Worm (Caenorhabditis elegans) whole organism, young adult: ENCODE results near the gene fbxb-24.
A peak's percentile ranks its signal among the peaks of the same experiment; 100 is the strongest.

Experiments used
- B0019.2 ChIP-seq: fragments of 200-800 bp; sonication (Bioruptor generic); conservative IDR thresholded peaks from 2 replicates; pipeline ENCODE4 v1.3.6; 2022; ENCODE audit warnings: missing genetic modification reagents, missing genetic modification characterization, missing compliant biosample characterization
- C06A6.2 ChIP-seq: fragments of 200-800 bp; sonication (Bioruptor generic); conservative IDR thresholded peaks from 2 replicates; pipeline ENCODE4 v1.3.6; 2022; ENCODE audit warnings: missing genetic modification characterization, missing compliant biosample characterization
- F33H1.4 ChIP-seq: fragments of 200-800 bp; sonication (Bioruptor generic); IDR thresholded peaks from 2 replicates; pipeline ENCODE4 v1.3.6; 2022; ENCODE audit warnings: missing genetic modification reagents, missing genetic modification characterization, missing compliant biosample characterization
- F52B5.7 ChIP-seq: sonication (generic microtip); optimal IDR thresholded peaks from 2 replicates; lab custom pipeline; 2016; ENCODE audit warnings: mild to moderate bottlenecking, missing genetic modification characterization, missing compliant biosample characterization
- Y53F4B.3 ChIP-seq: fragments of 200-800 bp; sonication (Bioruptor generic); IDR thresholded peaks from 2 replicates; pipeline ENCODE4 v1.3.6; 2022; ENCODE audit warnings: missing genetic modification reagents, missing genetic modification characterization, missing compliant biosample characterization
- Y53G8AR.9 ChIP-seq: fragments of 200-800 bp; sonication (Bioruptor generic); conservative IDR thresholded peaks from 2 replicates; pipeline ENCODE4 v1.3.6; 2022; ENCODE audit warnings: missing genetic modification reagents, missing genetic modification characterization, missing compliant biosample characterization
- Y79H2A.3 ChIP-seq: fragments of 200-800 bp; sonication (Bioruptor generic); conservative IDR thresholded peaks from 2 replicates; pipeline ENCODE4 v1.3.6; 2022; ENCODE audit warnings: missing genetic modification reagents, missing genetic modification characterization, missing compliant biosample characterization
- Y95B8A.8 ChIP-seq: fragments of 200-800 bp; sonication (Bioruptor generic); IDR thresholded peaks from 2 replicates; pipeline ENCODE4 v1.3.6; 2022; ENCODE audit warnings: missing genetic modification reagents, missing genetic modification characterization, missing compliant biosample characterization
- ZK185.1 ChIP-seq: sonication (generic microtip); optimal IDR thresholded peaks from 2 replicates; lab custom pipeline; 2016; ENCODE audit warnings: mild to moderate bottlenecking, missing genetic modification characterization, missing compliant biosample characterization; ENCODE audit not compliant: poor library complexity, severe bottlenecking
- ama-1 ChIP-seq, 3 experiments: fragments of 150-350 bp in 1 of 3; sonication (generic microtip) in 2 of 3; optimal IDR thresholded peaks; 2 replicates each; lab custom pipeline; 2014 to 2018; ENCODE audit warnings: missing biosample characterization in 2 of 3, missing genetic modification characterization in 2 of 3, missing genetic modification reagents in 2 of 3
- aptf-2 ChIP-seq: fragments of 200-800 bp; sonication (Bioruptor generic); conservative IDR thresholded peaks from 2 replicates; pipeline ENCODE4 v1.3.6; 2022; ENCODE audit warnings: missing genetic modification reagents, missing genetic modification characterization, missing compliant biosample characterization
- attf-5 ChIP-seq: fragments of 200-800 bp; sonication (Bioruptor generic); optimal IDR thresholded peaks from 2 replicates; lab custom pipeline; 2018; ENCODE audit warnings: mild to moderate bottlenecking, missing genetic modification characterization, missing compliant biosample characterization
- cebp-1 ChIP-seq, 2 experiments: fragments of 200-800 bp in 1 of 2; sonication (Bioruptor generic) in 1 of 2; sonication (generic microtip) in 1 of 2; IDR thresholded peaks in 1 of 2; optimal IDR thresholded peaks in 1 of 2; 2 replicates each; pipeline versions ENCODE4 v1.3.6 to Lab custom; 2017 to 2022; ENCODE audit warnings: missing compliant biosample characterization in 2 of 2, missing genetic modification characterization in 2 of 2, mild to moderate bottlenecking in 1 of 2, missing genetic modification reagents in 1 of 2, moderate library complexity in 1 of 2
- ceh-40 ChIP-seq: fragments of 200-800 bp; sonication (Bioruptor generic); IDR thresholded peaks from 2 replicates; pipeline ENCODE4 v1.3.6; 2022; ENCODE audit warnings: missing genetic modification characterization, missing compliant biosample characterization
- dox-1 ChIP-seq: fragments of 200-800 bp; sonication (Bioruptor generic); IDR thresholded peaks from 2 replicates; pipeline ENCODE4 v1.3.6; 2022; ENCODE audit warnings: missing genetic modification reagents, missing genetic modification characterization, missing compliant biosample characterization
- efl-1 ChIP-seq: fragments of 150-350 bp; optimal IDR thresholded peaks from 2 replicates; lab custom pipeline; 2014; ENCODE audit warnings: missing biosample characterization, missing genetic modification reagents, missing genetic modification characterization
- egrh-3 ChIP-seq: fragments of 200-800 bp; sonication (Bioruptor generic); IDR thresholded peaks from 2 replicates; pipeline ENCODE4 v1.3.6; 2022; ENCODE audit warnings: missing genetic modification reagents, missing genetic modification characterization, missing compliant biosample characterization
- hlh-12 ChIP-seq: sonication (generic microtip); optimal IDR thresholded peaks from 2 replicates; lab custom pipeline; 2016; ENCODE audit warnings: missing genetic modification characterization, missing compliant biosample characterization
- hmg-1.2 ChIP-seq: fragments of 200-800 bp; sonication (Bioruptor generic); IDR thresholded peaks from 2 replicates; pipeline ENCODE4 v1.3.6; 2022; ENCODE audit warnings: missing genetic modification reagents, missing genetic modification characterization, missing compliant biosample characterization
- let-526 ChIP-seq: fragments of 200-800 bp; sonication (Bioruptor generic); IDR thresholded peaks from 2 replicates; pipeline ENCODE4 v1.3.6; 2022; ENCODE audit warnings: missing genetic modification reagents, missing genetic modification characterization, missing compliant biosample characterization
- let-607 ChIP-seq, 2 experiments: fragments of 200-800 bp in 1 of 2; sonication (Bioruptor generic) in 1 of 2; sonication (generic microtip) in 1 of 2; optimal IDR thresholded peaks; 2 replicates each; lab custom pipeline; 2016 to 2018; ENCODE audit warnings: mild to moderate bottlenecking in 2 of 2, missing compliant biosample characterization in 2 of 2, missing genetic modification characterization in 2 of 2, moderate library complexity in 2 of 2, missing genotype in 1 of 2
- lin-35 ChIP-seq, 3 experiments: fragments of 150-350 bp in 2 of 3; sonication (generic microtip) in 1 of 3; optimal IDR thresholded peaks; 2 replicates each; lab custom pipeline; 2014 to 2018; ENCODE audit warnings: missing biosample characterization in 3 of 3, missing genetic modification characterization in 3 of 3, missing genetic modification reagents in 3 of 3
- lin-54 ChIP-seq: fragments of 200-800 bp; sonication (Bioruptor generic); optimal IDR thresholded peaks from 2 replicates; lab custom pipeline; 2018; ENCODE audit warnings: mild to moderate bottlenecking, missing genetic modification characterization, missing compliant biosample characterization
- lsy-27 ChIP-seq: sonication (generic microtip); optimal IDR thresholded peaks from 2 replicates; lab custom pipeline; 2017; ENCODE audit warnings: missing genetic modification characterization, mild to moderate bottlenecking, missing compliant biosample characterization, antibody characterized with exemption, missing genotype, borderline replicate concordance; ENCODE audit not compliant: insufficient read depth
- madf-6 ChIP-seq: fragments of 200-800 bp; sonication (Bioruptor generic); IDR thresholded peaks from 2 replicates; pipeline ENCODE4 v1.3.6; 2022; ENCODE audit warnings: missing genetic modification reagents, missing genetic modification characterization, missing compliant biosample characterization
- mes-4 ChIP-seq: sonication (generic microtip); optimal IDR thresholded peaks from 2 replicates; lab custom pipeline; 2016; ENCODE audit warnings: missing genotype, missing genetic modification characterization, missing compliant biosample characterization
- pbrm-1 ChIP-seq: fragments of 200-800 bp; sonication (Bioruptor generic); IDR thresholded peaks from 2 replicates; pipeline ENCODE4 v1.3.6; 2022; ENCODE audit warnings: missing genetic modification reagents, missing genetic modification characterization, missing compliant biosample characterization
- sdz-38 ChIP-seq: sonication (generic microtip); optimal IDR thresholded peaks from 2 replicates; lab custom pipeline; 2016; ENCODE audit warnings: missing genotype, missing genetic modification characterization, missing compliant biosample characterization
- snpc-3.4 ChIP-seq: sonication (generic microtip); optimal IDR thresholded peaks from 2 replicates; lab custom pipeline; 2017; ENCODE audit warnings: missing genetic modification characterization, mild to moderate bottlenecking, missing compliant biosample characterization, antibody characterized with exemption, moderate library complexity, missing genotype, missing genetic modification reagents
- tbp1 ChIP-seq: fragments of 200-800 bp; sonication (Bioruptor generic); optimal IDR thresholded peaks from 2 replicates; lab custom pipeline; 2018; ENCODE audit warnings: mild to moderate bottlenecking, missing genetic modification characterization, missing compliant biosample characterization
- tbx-9 ChIP-seq: sonication (generic microtip); optimal IDR thresholded peaks from 2 replicates; lab custom pipeline; 2016; ENCODE audit warnings: borderline replicate concordance, missing genetic modification characterization, inconsistent platforms, missing compliant biosample characterization
- zfh-2 ChIP-seq: fragments of 200-800 bp; sonication (Bioruptor generic); conservative IDR thresholded peaks from 2 replicates; pipeline ENCODE4 v1.3.6; 2022; ENCODE audit warnings: missing genetic modification reagents, missing genetic modification characterization, missing compliant biosample characterization
- zim-3 ChIP-seq: sonication (generic microtip); optimal IDR thresholded peaks from 2 replicates; lab custom pipeline; 2017; ENCODE audit warnings: mild to moderate bottlenecking, missing genetic modification characterization, moderate library complexity, missing compliant biosample characterization
- ztf-3 ChIP-seq: fragments of 200-800 bp; sonication (Bioruptor generic); optimal IDR thresholded peaks from 2 replicates; lab custom pipeline; 2018; ENCODE audit warnings: mild to moderate bottlenecking, missing genetic modification characterization, missing compliant biosample characterization

fbxb-24 gene

DNA sequence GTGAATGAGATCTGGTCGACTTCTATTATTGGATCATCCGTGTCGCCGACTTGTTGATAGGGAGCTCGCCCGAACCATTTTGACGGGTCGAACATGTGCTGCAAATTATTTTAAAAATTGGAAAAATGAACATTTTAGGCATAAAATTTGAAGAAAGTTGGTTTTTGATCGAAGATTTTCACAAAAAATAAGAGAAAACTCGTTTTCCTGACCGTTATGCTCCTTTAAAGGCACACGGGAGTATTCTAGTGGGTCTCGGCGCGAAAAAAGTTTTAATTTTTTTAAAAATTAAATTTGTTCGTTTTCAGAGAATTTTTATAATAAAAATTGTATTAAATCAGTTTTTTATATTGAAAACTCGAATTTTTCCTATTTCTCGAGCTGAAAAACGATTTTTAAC lies 5.5 kb downstream of the fbxb-24 start, which contains the start of gene Y56A3A.16 (continued):
- no peak for TF ChIP-seq tbp1 (GFP tag; lab: Kevin White, UChicago)
- TF ChIP-seq C06A6.2 (GFP tag; lab: Robert Waterston, UW), result no peak
- no peak for TF ChIP-seq efl-1 (GFP tag; lab: Kevin White, UChicago)
- TF ChIP-seq aptf-2 (GFP tag; lab: Robert Waterston, UW), result no peak
- no peak for TF ChIP-seq ZK185.1
- TF ChIP-seq zim-3, result no peak

DNA sequence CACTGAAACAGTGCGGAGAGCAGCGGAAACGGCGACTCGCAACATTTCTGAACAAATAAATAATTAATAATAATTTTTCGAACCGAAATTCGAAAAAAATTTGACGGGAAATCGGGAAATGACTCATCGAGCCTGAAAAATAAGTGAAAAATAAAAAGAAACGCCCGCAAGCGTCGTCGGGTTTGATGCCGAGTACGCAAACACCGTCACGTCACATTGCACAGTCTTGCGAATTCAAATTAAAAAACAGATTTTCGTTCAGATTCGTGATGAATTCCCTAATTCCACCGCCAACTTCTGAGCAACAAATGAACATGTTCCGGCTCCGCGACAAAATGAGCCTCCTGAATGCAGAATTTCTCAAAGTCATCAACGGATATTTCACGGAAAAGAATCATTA lies 6.9 kb downstream of the fbxb-24 start, which contains the start of the genes ndab-1 and npp-16:
Gene ndab-1, minus strand, starts transcription at position 47 of the 400 bp plus-strand sequence.
Gene npp-16, plus strand, starts transcription at position 263 of the 400 bp plus-strand sequence.
- TF ChIP-seq dox-1 (GFP tag; lab: Robert Waterston, UW), result no peak
- peak; percentile 6 for TF ChIP-seq snpc-3.4 (tag; lab: Kevin White, UChicago)
- TF ChIP-seq Y53G8AR.9 (GFP tag; lab: Robert Waterston, UW), result no peak
- TF ChIP-seq pbrm-1 (GFP tag; lab: Robert Waterston, UW), result no peak
- peak in 1 of 2 experiments; percentile 17 for TF ChIP-seq let-607 (tag; optimal IDR thresholded peaks at IDR 0.05; lab: Kevin White, UChicago)
- TF ChIP-seq F52B5.7 (tag; lab: Kevin White, UChicago), result no peak
- TF ChIP-seq sdz-38 (tag; lab: Kevin White, UChicago), result no peak
- no peak for TF ChIP-seq hlh-12 (tag; lab: Kevin White, UChicago)
- TF ChIP-seq hmg-1.2 (GFP tag; lab: Robert Waterston, UW), result 0 out of 2 replicates have a peak, but pooled peaks have one; percentile 3
- peak; percentile 2 for TF ChIP-seq attf-5 (GFP tag; lab: Kevin White, UChicago)
- TF ChIP-seq lin-54 (GFP tag; lab: Kevin White, UChicago), result peak; percentile 45
- no peak for TF ChIP-seq lin-35 (GFP tag; optimal IDR thresholded peaks at IDR 0.05; lab: Kevin White, UChicago)
- TF ChIP-seq F33H1.4 (GFP tag; lab: Robert Waterston, UW), result peak; percentile 40; the same call in 1 of the 2 replicates
- no peak for TF ChIP-seq cebp-1 (GFP tag; IDR thresholded peaks at IDR 0.05; lab: Robert Waterston, UW)
- peak; percentile 34 for TF ChIP-seq cebp-1 (tag; optimal IDR thresholded peaks at IDR 0.05; lab: Kevin White, UChicago)
- TF ChIP-seq madf-6 (GFP tag; lab: Robert Waterston, UW), result peak; percentile 48; the same call in 1 of the 2 replicates
- TF ChIP-seq B0019.2, result no peak

DNA sequence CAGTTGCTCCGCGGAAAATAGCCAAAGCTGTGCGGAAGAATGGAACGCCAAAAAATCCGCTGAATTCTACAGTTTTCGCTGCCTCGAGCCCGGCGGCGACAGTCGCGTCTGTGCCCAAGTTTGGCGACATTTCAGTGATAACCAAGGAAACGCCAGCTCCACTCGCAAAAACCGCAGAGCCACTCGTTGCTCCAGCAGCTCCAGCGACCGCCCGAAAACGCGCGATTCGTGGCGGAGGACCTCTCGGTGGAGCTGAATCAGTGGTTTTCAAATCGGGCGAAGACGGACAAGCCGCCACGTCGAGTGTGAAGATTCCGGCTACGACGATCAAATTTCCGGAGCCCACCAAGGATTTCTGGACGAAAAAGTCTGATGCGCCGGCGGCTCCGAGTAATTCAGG lies 7.5 kb downstream of the fbxb-24 start:
- TF ChIP-seq ceh-40 (GFP tag; lab: Robert Waterston, UW), result no peak
- peak; percentile 12; the same call in 1 of the 2 replicates for TF ChIP-seq dox-1 (GFP tag; lab: Robert Waterston, UW)
- TF ChIP-seq ZK185.1, result no peak
- TF ChIP-seq zfh-2 (GFP tag; lab: Robert Waterston, UW), result peak; percentile 79
- peak; percentile 69; the same call in 1 of the 2 replicates for TF ChIP-seq egrh-3 (GFP tag; lab: Robert Waterston, UW)
- TF ChIP-seq, all 124 proteins: peak for 3

DNA sequence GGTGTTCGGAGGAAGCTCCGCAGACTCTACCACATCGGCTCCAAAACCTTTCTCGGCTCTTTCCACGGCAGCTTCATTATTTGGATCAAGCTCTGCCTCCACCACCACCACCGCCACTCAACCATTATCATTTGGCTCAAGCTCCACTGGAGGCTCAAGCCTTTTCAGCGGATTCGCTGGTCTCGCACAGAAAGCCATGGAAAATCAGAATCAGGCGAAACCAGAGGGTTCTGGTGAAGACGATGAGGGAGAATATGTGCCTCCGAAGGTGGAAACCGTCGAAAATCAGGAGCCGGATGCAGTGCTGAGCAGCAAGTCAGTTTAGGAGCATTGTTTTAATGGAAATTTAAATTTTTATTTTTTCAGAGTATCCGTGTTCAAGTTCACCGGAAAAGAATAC lies 8.3 kb downstream of the fbxb-24 start:
- TF ChIP-seq lsy-27 (tag; lab: Kevin White, UChicago) (no peak), aptf-2 (GFP tag; lab: Robert Waterston, UW) (no peak), let-607 (tag; optimal IDR thresholded peaks at IDR 0.05; lab: Kevin White, UChicago) (no peak), Y95B8A.8 (no peak), ama-1 (optimal IDR thresholded peaks at IDR 0.05; lab: Kevin White, UChicago) (no peak), ama-1 (GFP tag; optimal IDR thresholded peaks at IDR 0.05; lab: Kevin White, UChicago) (no peak), ztf-3 (no peak), Y79H2A.3 (GFP tag; lab: Robert Waterston, UW) (no peak), ceh-40 (GFP tag; lab: Robert Waterston, UW) (no peak), mes-4 (tag; lab: Kevin White, UChicago) (no peak), dox-1 (GFP tag; lab: Robert Waterston, UW) (no peak), Y53F4B.3 (GFP tag; lab: Robert Waterston, UW) (no peak), let-526 (GFP tag; lab: Robert Waterston, UW) (no peak), tbx-9 (tag; lab: Kevin White, UChicago) (no peak)
